Fruit fly (Drosophila melanogaster): ENCODE results near the gene Las.

DNA sequence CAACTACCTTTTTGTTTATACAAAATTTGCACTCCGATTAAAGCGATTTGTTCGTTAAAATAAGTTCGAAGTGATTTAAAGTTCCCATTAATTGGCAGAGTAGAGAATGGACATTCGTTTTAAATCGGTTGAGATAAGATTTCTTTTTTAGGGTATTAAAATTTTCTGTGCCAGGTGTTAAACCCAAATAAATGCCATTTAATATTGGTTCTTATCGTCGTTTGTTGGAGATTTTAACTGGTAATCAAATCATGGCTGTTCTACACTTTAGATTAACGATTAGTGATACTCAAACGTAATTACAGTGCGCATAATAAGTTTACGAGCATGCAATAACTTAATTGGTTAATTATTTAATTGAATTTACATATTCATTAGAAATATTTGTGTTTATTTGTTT is 30.2 kb upstream of the Las start:
- TF ChIP-seq CG10321 (GFP tag; IDR thresholded peaks at IDR 0.05) (no peak), mirr (GFP tag; optimal IDR thresholded peaks at IDR 0.05) (no peak), ems (GFP tag; optimal IDR thresholded peaks at IDR 0.05) (no peak), repo (GFP tag; optimal IDR thresholded peaks at IDR 0.05) (no peak), CG8478 (optimal IDR thresholded peaks at IDR 0.05) (no peak), CG11560 (tag; IDR thresholded peaks at IDR 0.05) (no peak), hkb (optimal IDR thresholded peaks at IDR 0.05) (no peak), hkb (GFP tag; IDR thresholded peaks at IDR 0.05) (no peak), CG8388 (GFP tag; optimal IDR thresholded peaks at IDR 0.05) (peak; percentile 16), da (GFP tag; optimal IDR thresholded peaks at IDR 0.05) (no peak), pros (GFP tag; optimal IDR thresholded peaks at IDR 0.05) (no peak)

Measured in whole organism, embryonic.